Worm (Caenorhabditis elegans): Measurements from ENCODE around the gene srh-296.

Gene srh-296

DNA sequence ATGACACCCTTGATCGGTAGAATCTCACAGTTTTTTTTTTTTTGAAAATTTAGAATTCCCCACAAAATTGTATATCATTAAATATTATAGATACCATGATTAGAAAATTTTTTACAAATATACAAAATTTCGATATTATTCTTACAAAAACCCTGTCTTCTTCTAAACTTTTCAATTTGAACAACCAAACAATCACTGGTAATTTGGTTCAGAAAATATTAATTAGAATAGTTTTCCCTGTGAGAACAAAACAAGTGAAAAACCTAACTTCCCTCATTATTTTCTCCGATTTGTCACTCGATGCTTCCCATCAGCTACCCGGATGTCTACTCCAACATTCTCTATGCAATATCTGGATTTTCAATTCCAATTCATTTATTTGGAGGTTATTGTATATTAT lies at the start of gene srh-296:
srh-296 (plus strand) TSS at position 301 of the 400 bp plus-strand sequence.
- TF ChIP-seq unc-62 (GFP tag; optimal IDR thresholded peaks at IDR 0.05), result no peak

DNA sequence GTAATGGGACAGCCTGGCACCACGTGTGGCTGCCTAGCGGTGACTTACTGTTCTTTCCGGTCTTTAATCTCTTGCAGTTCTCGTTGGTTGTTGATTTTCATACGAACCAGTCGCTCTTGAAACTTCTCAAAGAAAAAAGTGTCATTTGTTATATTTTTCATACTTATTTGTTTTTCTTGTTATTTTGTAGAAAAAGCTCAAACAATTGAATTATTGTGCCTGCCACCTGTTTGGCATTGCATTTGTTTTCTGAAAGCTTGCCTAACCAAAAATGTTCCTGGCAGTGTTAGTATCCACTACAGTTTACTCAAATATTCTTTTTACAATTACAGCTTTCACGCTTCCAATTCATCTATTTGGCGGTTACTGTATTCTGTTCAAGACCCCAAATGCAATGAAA lies 45.1 kb upstream of the srh-296 start, which contains the start of the genes C47A10.16 and srh-283:
C47A10.16 (minus strand) TSS at position 101 of the 400 bp plus-strand sequence.
srh-283 (plus strand) TSS at position 272 of the 400 bp plus-strand sequence.
- no peak for TF ChIP-seq unc-62 (GFP tag; optimal IDR thresholded peaks at IDR 0.05)

DNA sequence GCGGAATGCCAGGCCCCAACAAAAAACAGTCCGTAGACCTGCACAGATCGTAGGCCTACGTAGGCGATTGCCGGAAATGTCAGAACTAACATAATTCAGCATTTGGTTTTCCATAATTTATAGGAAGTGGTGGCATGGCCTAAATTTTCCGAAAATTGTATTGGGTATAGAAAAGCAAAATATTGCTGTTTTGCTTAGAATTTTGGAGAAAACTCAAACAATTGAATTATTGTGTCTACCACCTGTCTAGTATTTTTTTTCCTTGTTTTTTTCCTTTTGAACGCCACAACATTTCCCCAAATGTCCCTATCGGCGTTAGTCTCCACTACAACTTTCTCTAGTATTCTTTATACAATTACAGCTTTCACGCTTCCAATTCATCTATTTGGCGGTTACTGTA lies 42.9 kb upstream of the srh-296 start, which contains the start of gene srh-284:
srh-284 (plus strand) TSS at position 301 of the 400 bp plus-strand sequence.
- TF ChIP-seq unc-62 (GFP tag; optimal IDR thresholded peaks at IDR 0.05), result no peak

DNA sequence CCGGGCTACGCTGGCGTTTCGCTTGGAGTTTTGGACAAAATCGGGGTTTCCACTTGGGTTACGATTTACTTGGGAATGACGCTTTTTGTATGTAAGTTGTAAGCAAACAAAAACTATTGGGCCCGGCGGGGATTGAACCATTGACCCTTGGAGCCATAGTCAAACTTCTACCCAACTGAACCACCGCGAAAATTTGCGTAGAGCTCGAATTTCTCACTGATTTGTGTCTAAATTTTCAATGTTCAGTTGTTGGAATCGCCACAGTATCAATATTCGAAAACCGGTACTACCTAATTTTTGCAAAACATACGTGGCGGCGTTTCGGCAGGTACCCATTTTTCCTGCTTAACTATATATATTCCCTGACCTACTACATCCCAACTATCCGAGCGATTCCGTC lies 42.4 kb upstream of the srh-296 start:
- TF ChIP-seq unc-62 (GFP tag; optimal IDR thresholded peaks at IDR 0.05), result no peak

DNA sequence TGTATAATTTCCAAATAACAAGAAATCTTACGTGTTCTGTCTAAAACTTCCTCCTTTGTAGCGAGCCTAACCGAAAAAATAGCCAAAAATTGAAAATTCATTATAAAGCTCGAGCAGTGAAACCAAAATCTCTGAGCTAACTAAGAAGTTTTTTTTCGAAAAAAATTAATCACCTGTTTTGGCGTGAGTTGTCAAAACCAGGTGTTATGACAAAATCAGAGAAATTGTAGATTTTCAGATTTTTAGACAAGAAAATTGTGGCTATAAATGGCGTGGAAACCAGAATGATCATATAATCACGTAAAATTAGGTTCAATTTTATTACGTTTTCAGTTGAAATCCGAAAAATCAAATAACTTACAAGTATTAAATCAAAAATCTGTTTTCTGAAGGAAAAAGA lies 37.0 kb upstream of the srh-296 start, which contains the start of gene sre-21:
sre-21 (minus strand) TSS at position 101 of the 400 bp plus-strand sequence.
- TF ChIP-seq unc-62 (GFP tag; optimal IDR thresholded peaks at IDR 0.05), result no peak

DNA sequence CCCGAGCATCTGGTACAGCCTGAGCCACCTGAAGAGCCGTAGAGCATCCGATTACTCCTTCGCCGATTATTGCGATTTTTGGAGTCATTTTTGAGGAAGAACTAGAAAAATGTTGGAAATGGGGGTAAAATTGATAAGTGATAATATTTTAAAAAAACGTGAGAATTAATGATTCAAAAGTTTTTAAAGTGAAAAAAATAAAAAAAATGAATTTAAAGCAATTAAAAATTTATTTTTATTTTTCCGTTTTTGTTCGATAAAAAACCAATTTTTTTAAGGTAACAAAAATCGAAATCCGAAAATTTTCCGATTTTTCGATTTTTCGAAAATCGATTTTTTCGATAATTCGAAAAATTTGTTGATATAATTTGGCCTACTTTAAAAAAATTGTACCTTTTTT lies 33.0 kb upstream of the srh-296 start, which contains the start of gene ddo-1:
ddo-1 (minus strand) TSS at position 101 of the 400 bp plus-strand sequence.
- no peak for TF ChIP-seq unc-62 (GFP tag; optimal IDR thresholded peaks at IDR 0.05)

DNA sequence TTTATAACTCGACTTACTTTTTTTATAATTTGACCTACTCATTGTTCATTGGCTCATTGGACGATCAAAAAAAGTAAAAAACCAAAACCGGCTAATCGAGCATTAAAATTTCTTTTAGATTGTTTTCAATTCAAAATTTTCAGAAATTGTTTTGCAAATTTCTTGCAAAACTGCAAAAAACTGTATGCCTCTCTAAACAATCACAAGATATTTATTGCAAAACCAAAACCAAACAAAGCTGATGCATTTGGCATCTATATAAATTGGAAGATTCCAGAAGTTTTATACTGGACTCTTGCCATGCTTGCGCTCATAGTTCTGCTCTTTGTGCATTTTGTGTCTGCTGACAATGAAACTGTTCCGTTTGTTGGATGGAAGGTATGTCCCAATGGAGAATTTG lies 32.5 kb upstream of the srh-296 start, which contains the start of gene C47A10.12:
C47A10.12 (plus strand) TSS at position 301 of the 400 bp plus-strand sequence.
- TF ChIP-seq unc-62 (GFP tag; optimal IDR thresholded peaks at IDR 0.05), result no peak

DNA sequence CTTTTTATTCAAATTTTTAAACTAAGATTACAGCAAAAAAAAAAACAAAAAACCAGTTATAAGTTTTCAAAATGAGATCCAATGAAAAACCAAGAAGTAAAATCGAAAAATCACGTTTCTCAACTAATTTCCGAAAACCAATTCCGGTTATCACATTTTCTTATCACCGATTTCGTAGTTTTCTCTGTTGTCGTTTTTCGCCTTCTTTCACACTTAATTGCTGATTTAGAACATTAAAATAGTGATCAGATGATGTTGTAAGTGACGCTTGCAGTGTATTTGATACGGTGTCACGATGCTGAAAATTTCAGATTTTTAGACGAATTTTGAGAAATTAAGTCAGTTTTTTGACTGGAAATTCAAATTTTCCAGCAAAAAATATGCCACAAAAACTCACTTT lies 29.9 kb upstream of the srh-296 start:
- no peak for TF ChIP-seq unc-62 (GFP tag; optimal IDR thresholded peaks at IDR 0.05)

DNA sequence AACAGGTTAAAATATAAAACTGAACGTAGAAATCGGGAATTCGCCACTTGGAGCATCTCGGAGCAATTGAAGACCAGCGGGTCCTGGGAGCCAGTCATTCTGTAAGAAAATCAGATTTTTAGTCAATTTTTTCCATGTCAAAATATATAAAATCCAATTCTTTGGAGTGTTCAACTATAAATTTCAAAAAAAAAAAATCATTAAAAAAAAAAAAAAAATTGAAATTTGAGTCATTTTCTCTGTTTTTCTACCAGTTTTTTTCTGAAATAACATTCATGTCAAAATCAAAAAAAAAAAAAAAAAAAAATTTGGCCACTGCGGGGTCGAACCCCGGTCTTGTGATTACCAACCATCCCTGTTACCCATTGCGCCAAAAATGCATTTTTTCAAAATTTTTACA lies 26.6 kb upstream of the srh-296 start, which contains the start of gene srab-12:
srab-12 (minus strand) TSS at position 101 of the 400 bp plus-strand sequence.
- no peak for TF ChIP-seq unc-62 (GFP tag; optimal IDR thresholded peaks at IDR 0.05)

DNA sequence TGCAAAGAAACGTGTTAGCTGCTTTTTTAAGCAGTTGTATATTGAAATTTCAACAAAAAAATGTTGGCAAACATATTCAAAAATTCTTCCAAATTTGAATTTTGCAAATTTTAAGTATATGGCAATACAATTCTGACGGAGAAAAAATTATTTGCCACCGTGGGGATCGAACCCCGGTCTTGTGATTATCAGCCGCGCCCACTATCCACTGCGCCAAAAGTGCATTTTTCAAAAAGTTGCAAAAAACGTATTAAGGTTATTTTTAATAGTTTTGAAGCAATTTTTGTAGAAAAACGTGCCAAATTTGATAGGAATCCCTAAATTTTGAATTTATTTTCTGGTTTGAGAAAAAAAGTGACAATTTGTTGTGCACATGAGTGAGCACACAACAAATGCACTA lies 25.8 kb upstream of the srh-296 start:
- no peak for TF ChIP-seq unc-62 (GFP tag; optimal IDR thresholded peaks at IDR 0.05)

DNA sequence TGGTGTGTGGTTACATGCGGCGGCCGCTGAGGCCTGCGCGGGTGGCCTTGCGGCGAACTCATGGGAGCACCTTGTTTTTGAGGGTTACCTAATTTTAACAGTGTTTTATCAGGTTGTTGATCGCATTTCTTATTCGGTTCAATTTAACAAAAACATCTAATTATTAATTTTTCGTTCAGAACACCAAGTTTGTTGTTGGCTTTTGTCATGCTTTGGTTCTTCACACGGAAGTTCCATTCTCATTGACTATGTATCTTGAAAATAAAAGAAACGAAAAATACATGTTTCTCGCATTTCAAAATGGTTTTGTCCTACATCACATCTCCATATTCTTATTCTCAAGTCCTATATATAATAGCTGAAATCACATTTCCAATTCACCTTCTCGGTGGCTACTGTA lies 20.0 kb upstream of the srh-296 start, which contains the start of gene srh-290:
srh-290 (plus strand) TSS at position 301 of the 400 bp plus-strand sequence.
- no peak for TF ChIP-seq unc-62 (GFP tag; optimal IDR thresholded peaks at IDR 0.05)

DNA sequence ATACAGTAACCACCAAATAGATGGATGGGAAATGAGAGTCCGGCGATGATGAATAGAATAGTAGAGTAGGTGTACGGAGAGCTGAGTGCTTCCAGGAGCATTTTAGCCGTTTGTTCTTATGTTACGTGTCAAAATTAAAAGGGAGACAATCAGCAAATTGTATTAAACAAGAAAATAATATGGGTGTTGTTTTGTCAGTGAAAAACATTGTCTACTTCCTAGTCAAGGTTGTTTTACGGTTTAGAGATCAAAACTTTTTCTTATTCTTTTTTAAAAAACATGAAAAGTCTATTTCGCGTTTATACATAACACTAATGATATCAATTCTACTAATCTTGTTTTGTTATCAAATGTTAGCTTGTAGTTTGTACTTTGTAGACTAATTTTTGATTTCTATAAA lies 16.2 kb upstream of the srh-296 start, which contains the start of gene srh-289:
srh-289 (minus strand) TSS at position 101 of the 400 bp plus-strand sequence.
- TF ChIP-seq unc-62 (GFP tag; optimal IDR thresholded peaks at IDR 0.05), result no peak

DNA sequence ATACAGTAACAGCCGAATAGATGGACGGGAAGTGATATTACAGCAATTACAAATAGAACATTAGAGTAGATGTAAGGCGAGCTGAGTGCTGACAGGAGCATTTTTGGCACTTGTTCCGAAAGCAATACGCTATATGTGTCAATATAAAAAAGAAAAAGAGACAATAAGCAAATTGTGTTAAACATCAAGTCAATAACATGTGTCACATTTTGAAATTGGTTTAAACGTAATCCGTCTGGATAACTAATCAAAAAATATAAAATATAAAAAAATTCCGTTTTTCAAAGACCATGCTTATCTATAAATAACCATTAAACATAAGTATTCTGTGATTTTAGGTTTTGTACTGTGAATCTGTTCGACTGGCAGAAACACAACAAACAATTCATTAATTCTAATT lies 14.5 kb upstream of the srh-296 start, which contains the start of gene srh-288:
srh-288 (minus strand) TSS at position 101 of the 400 bp plus-strand sequence.
- no peak for TF ChIP-seq unc-62 (GFP tag; optimal IDR thresholded peaks at IDR 0.05)

DNA sequence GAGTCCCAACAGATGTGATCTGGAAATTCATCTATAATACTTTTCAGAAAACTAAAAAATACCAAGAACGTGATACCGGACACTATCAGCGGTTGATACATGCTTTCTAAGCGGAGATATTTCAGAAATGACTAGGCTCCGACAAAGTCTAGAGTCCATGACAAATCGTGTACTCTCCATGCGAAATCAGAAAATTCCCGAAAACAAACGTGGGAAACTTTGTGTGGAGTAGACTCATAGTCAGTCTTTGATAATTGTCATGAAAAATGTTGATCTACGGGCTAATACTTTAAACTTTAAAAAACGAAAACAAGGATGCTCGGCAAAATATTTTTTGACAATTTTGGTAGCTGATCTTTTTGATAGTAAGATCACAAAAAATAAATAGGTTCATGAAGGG lies 11.4 kb upstream of the srh-296 start, which contains the start of gene srx-18:
srx-18 (minus strand) TSS at position 101 of the 400 bp plus-strand sequence.
- no peak for TF ChIP-seq unc-62 (GFP tag; optimal IDR thresholded peaks at IDR 0.05)

DNA sequence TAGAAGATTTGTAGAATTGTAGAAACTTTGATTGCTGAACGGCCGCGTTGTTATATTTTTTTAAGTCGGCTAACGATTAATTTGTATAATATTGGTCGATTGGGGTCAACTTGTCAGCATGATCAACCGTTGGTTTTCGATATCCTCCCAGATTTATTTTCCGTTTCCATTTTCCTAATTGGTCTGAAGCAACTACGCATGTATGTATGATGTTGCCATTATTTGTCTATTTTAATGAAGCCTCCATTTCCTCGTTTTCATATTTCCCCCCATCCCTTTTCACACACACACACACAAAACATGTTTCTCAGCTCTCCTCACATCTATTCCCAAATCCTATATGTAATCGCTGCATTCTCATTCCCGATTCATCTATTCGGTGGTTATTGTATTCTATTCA lies 9.6 kb upstream of the srh-296 start, which contains the start of gene srh-287:
srh-287 (plus strand) TSS at position 301 of the 400 bp plus-strand sequence.
- no peak for TF ChIP-seq unc-62 (GFP tag; optimal IDR thresholded peaks at IDR 0.05)

DNA sequence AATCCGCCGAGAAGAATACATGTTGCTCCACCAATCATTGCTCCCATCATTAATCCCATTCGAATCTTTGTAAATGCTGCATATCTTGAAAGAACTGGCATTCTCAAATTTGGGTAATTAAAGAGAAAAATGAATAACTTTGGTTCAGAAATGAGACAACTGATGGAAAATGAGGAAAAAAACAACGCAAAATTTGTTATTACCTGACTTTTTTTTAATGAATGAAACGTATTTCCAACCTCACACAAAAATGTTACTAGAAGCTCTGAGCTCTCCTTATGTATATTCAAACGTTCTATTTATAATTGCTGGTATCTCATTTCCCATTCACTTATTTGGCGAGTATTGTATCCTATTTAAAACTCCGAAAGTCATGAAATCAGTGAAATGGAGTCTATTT lies 7.6 kb upstream of the srh-296 start, which contains the start of the genes Y94A7B.11 and srh-292:
Y94A7B.11 (minus strand) TSS at position 101 of the 400 bp plus-strand sequence.
srh-292 (plus strand) TSS at position 251 of the 400 bp plus-strand sequence.
- TF ChIP-seq unc-62 (GFP tag; optimal IDR thresholded peaks at IDR 0.05), result no peak

DNA sequence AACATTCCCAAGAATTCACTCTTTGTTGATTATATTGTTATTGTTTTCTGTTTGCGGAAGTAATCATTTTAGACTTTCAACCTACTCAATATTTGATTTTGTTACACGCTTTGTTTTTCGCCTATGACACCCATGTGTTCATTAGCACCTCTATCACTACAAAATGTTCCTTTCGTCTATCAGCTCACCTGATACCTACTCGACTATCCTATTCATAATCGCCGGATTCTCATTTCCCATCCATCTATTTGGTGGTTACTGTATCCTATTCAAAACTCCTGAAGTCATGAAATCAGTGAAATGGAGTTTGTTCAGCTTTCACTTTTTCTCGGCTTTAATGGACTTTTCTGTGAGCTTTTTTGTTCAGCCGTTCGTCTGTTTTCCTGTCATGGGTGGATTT lies 4.8 kb upstream of the srh-296 start, which contains the start of gene srh-291:
srh-291 (plus strand) TSS at position 301 of the 400 bp plus-strand sequence.
- TF ChIP-seq unc-62 (GFP tag; optimal IDR thresholded peaks at IDR 0.05), result no peak
